Worm (Caenorhabditis elegans): ENCODE data around the gene Y75D11A.2.
A peak's percentile ranks its signal among the peaks of the same experiment; 100 is the strongest.

Gene Y75D11A.2

ce11 chrX:1720359-1720758 is 22.3 kb upstream of the Y75D11A.2 start, which contains the start of gene F07G6.8:
Gene F07G6.8 (minus strand): TSS chrX:1720459.
- no peak for TF ChIP-seq C38D4.7 (GFP tag; optimal IDR thresholded peaks at IDR 0.05)
- no peak for TF ChIP-seq rnt-1 (tag; optimal IDR thresholded peaks at IDR 0.05)
- no peak for TF ChIP-seq ceh-6 (GFP tag; optimal IDR thresholded peaks at IDR 0.05)
- TF ChIP-seq ceh-48 (tag; optimal IDR thresholded peaks at IDR 0.05) = no peak
- TF ChIP-seq ceh-19 (GFP tag; optimal IDR thresholded peaks at IDR 0.05) = no peak

ce11 chrX:1727056-1727455 is 15.6 kb upstream of the Y75D11A.2 start, which contains the start of gene F07G6.2:
Gene F07G6.2 (plus strand): TSS chrX:1727356.
- TF ChIP-seq Y22D7AL.16 (tag; optimal IDR thresholded peaks at IDR 0.05) (no peak), nfya-1 (tag; optimal IDR thresholded peaks at IDR 0.05) (no peak), C38D4.7 (GFP tag; optimal IDR thresholded peaks at IDR 0.05) (no peak), pat-9 (tag; optimal IDR thresholded peaks at IDR 0.05) (no peak), unc-86 (tag; optimal IDR thresholded peaks at IDR 0.05) (no peak), ceh-19 (GFP tag; optimal IDR thresholded peaks at IDR 0.05) (no peak), ceh-48 (tag; optimal IDR thresholded peaks at IDR 0.05) (no peak), pros-1 (tag; optimal IDR thresholded peaks at IDR 0.05) (no peak), mec-3 (tag; optimal IDR thresholded peaks at IDR 0.05; ENCODE audit: borderline replicate concordance) (no peak), ets-4 (tag; optimal IDR thresholded peaks at IDR 0.05) (no peak), dmd-4 (tag; optimal IDR thresholded peaks at IDR 0.05; ENCODE audit: borderline replicate concordance) (no peak), hlh-30 (tag; optimal IDR thresholded peaks at IDR 0.05; ENCODE audit: insufficient read depth) (no peak), pax-1 (tag; optimal IDR thresholded peaks at IDR 0.05) (no peak), ttx-3 (tag; optimal IDR thresholded peaks at IDR 0.05) (no peak), elt-2 (tag; optimal IDR thresholded peaks at IDR 0.05) (no peak), hlh-8 (tag; optimal IDR thresholded peaks at IDR 0.05) (no peak), ceh-18 (tag; optimal IDR thresholded peaks at IDR 0.05) (no peak)

- TF ChIP-seq hlh-30 (tag; optimal IDR thresholded peaks at IDR 0.05; ENCODE audit: insufficient read depth) (no peak), madf-2 (tag; optimal IDR thresholded peaks at IDR 0.05) (no peak), fkh-6 (tag; optimal IDR thresholded peaks at IDR 0.05) (no peak), K02D7.2 (tag; optimal IDR thresholded peaks at IDR 0.05) (no peak), ceh-31 (tag; optimal IDR thresholded peaks at IDR 0.05) (no peak), elt-2 (tag; optimal IDR thresholded peaks at IDR 0.05) (no peak), che-1 (tag; optimal IDR thresholded peaks at IDR 0.05) (no peak)
These were observed 13.1 kb upstream of the Y75D11A.2 start, which contains the start of gene dgn-3 for ce11 chrX:1729558-1729957. Gene dgn-3 (plus strand): TSS chrX:1729858.

ce11 chrX:1735941-1736340 is 6.7 kb upstream of the Y75D11A.2 start, which contains the start of gene F07G6.12:
Gene F07G6.12 (plus strand): TSS chrX:1736241.
- TF ChIP-seq pha-4 (tag; optimal IDR thresholded peaks at IDR 0.05) (no peak), F13H6.1 (tag; optimal IDR thresholded peaks at IDR 0.05) (no peak), hlh-30 (tag; optimal IDR thresholded peaks at IDR 0.05; ENCODE audit: insufficient read depth) (peak; percentile 17), pros-1 (tag; optimal IDR thresholded peaks at IDR 0.05) (no peak), fkh-10 (GFP tag; optimal IDR thresholded peaks at IDR 0.05) (no peak), ceh-30 (tag; optimal IDR thresholded peaks at IDR 0.05) (no peak)

ce11 chrX:1737606-1738005 is 5.0 kb upstream of the Y75D11A.2 start, which contains the start of gene F07G6.10:
Gene F07G6.10 (plus strand): TSS chrX:1737906.
- TF ChIP-seq ceh-6 (GFP tag; optimal IDR thresholded peaks at IDR 0.05) = no peak
- no peak for TF ChIP-seq sox-2 (GFP tag; IDR thresholded peaks at IDR 0.05)
- no peak for TF ChIP-seq K02D7.2 (tag; optimal IDR thresholded peaks at IDR 0.05)
- no peak for TF ChIP-seq T23F11.4 (GFP tag; optimal IDR thresholded peaks at IDR 0.05)
- TF ChIP-seq C38D4.7 (GFP tag; optimal IDR thresholded peaks at IDR 0.05) = no peak
- TF ChIP-seq ceh-45 (GFP tag; IDR thresholded peaks at IDR 0.05) = no peak
- TF ChIP-seq pat-9 (tag; optimal IDR thresholded peaks at IDR 0.05) = no peak
- no peak for TF ChIP-seq ama-1 (optimal IDR thresholded peaks at IDR 0.05)
- TF ChIP-seq unc-86 (tag; optimal IDR thresholded peaks at IDR 0.05) = no peak
- TF ChIP-seq ref-2 (tag; optimal IDR thresholded peaks at IDR 0.05) = no peak
- TF ChIP-seq pax-1 (tag; optimal IDR thresholded peaks at IDR 0.05) = no peak
